Fruit fly (Drosophila melanogaster) whole organism, embryonic: ENCODE results near the gene CG10274.

Experiments
- Atf-2 ChIP-seq: fragments of 200-800 bp; sonication (Bioruptor generic); optimal IDR thresholded peaks from 2 replicates; lab custom pipeline; 2016; ENCODE audit warnings: missing biosample characterization, missing genetic modification characterization
- CG10209 ChIP-seq: fragments of 200-800 bp; sonication (Bioruptor generic); optimal IDR thresholded peaks from 3 replicates; lab custom pipeline; 2017; ENCODE audit warnings: missing biosample characterization, mild to moderate bottlenecking, missing genetic modification characterization, missing genetic modification reagents
- CG10267 ChIP-seq: fragments of 200-800 bp; sonication (Bioruptor generic); optimal IDR thresholded peaks from 2 replicates; lab custom pipeline; 2018; ENCODE audit warnings: missing biosample characterization, mild to moderate bottlenecking, missing genetic modification characterization, moderate library complexity
- CG10979 ChIP-seq: fragments of 200-800 bp; sonication (Bioruptor generic); optimal IDR thresholded peaks from 2 replicates; lab custom pipeline; 2018; ENCODE audit warnings: missing biosample characterization, mild to moderate bottlenecking, missing genetic modification characterization, moderate library complexity
- CG12104 ChIP-seq: fragments of 200-800 bp; sonication (Bioruptor generic); optimal IDR thresholded peaks from 3 replicates; lab custom pipeline; 2016; ENCODE audit warnings: missing biosample characterization, missing genetic modification characterization
- CG12299 ChIP-seq: fragments of 200-800 bp; sonication (Bioruptor generic); optimal IDR thresholded peaks from 2 replicates; lab custom pipeline; 2018; ENCODE audit warnings: missing biosample characterization, mild to moderate bottlenecking, missing genetic modification characterization
- CG14014 ChIP-seq: fragments of 200-800 bp; sonication (Bioruptor generic); IDR thresholded peaks from 2 replicates; pipeline ENCODE4 v1.3.6; 2022; ENCODE audit warnings: missing biosample characterization, missing genetic modification characterization
- CG14050 ChIP-seq: fragments of 200-800 bp; sonication (Bioruptor generic); IDR thresholded peaks from 3 replicates; pipeline ENCODE4 v1.3.6; 2022; ENCODE audit warnings: missing biosample characterization, missing genetic modification characterization
- CG15514 ChIP-seq: fragments of 200-800 bp; sonication (Bioruptor generic); optimal IDR thresholded peaks from 3 replicates; lab custom pipeline; 2017; ENCODE audit warnings: missing biosample characterization, missing genetic modification characterization, mild to moderate bottlenecking, moderate library complexity, missing genetic modification reagents
- CG1602 ChIP-seq: fragments of 200-800 bp; sonication (Bioruptor generic); optimal IDR thresholded peaks from 3 replicates; lab custom pipeline; 2016; ENCODE audit warnings: missing biosample characterization, missing genetic modification characterization
- CG1647 ChIP-seq: fragments of 200-800 bp; sonication (Bioruptor generic); optimal IDR thresholded peaks from 3 replicates; lab custom pipeline; 2016; ENCODE audit warnings: missing biosample characterization, missing genetic modification characterization
- CG17359 ChIP-seq: fragments of 200-800 bp; sonication (Bioruptor generic); optimal IDR thresholded peaks from 3 replicates; lab custom pipeline; 2018; ENCODE audit warnings: missing biosample characterization, mild to moderate bottlenecking, missing genetic modification characterization, moderate library complexity
- CG17612 ChIP-seq: fragments of 200-800 bp; sonication (Bioruptor generic); IDR thresholded peaks from 2 replicates; pipeline ENCODE4 v1.3.6; 2022; ENCODE audit warnings: missing biosample characterization, missing genetic modification characterization
- CG18011 ChIP-seq: fragments of 200-800 bp; sonication (Bioruptor generic); optimal IDR thresholded peaks from 2 replicates; lab custom pipeline; 2017; ENCODE audit warnings: missing biosample characterization, missing genetic modification characterization, mild to moderate bottlenecking, moderate library complexity, missing genotype
- CG18619 ChIP-seq: fragments of 200-800 bp; sonication (Bioruptor generic); optimal IDR thresholded peaks from 3 replicates; lab custom pipeline; 2017; ENCODE audit warnings: missing biosample characterization, mild to moderate bottlenecking, missing genetic modification characterization
- CG32532 ChIP-seq: fragments of 200-800 bp; sonication (Bioruptor generic); IDR thresholded peaks from 2 replicates; pipeline ENCODE4 v1.3.6; 2022; ENCODE audit warnings: missing biosample characterization, missing genetic modification characterization
- CG43689 ChIP-seq: fragments of 200-800 bp; sonication (Bioruptor generic); IDR thresholded peaks from 2 replicates; pipeline ENCODE4 v1.3.6; 2022; ENCODE audit warnings: missing biosample characterization, missing genetic modification characterization
- CG4424 ChIP-seq: fragments of 200-800 bp; sonication (Bioruptor generic); optimal IDR thresholded peaks from 3 replicates; lab custom pipeline; 2016; ENCODE audit warnings: missing biosample characterization, missing genetic modification characterization
- CG4707 ChIP-seq: fragments of 200-800 bp; sonication (Bioruptor generic); optimal IDR thresholded peaks from 2 replicates; lab custom pipeline; 2018; ENCODE audit warnings: missing biosample characterization, mild to moderate bottlenecking, missing genetic modification characterization, moderate library complexity
- CG6813 ChIP-seq: fragments of 200-800 bp; sonication (Bioruptor generic); optimal IDR thresholded peaks from 2 replicates; lab custom pipeline; 2017; ENCODE audit warnings: missing biosample characterization, missing genetic modification characterization, mild to moderate bottlenecking, moderate library complexity, missing genetic modification reagents
- CG8359 ChIP-seq: fragments of 200-800 bp; sonication (Bioruptor generic); optimal IDR thresholded peaks from 2 replicates; lab custom pipeline; 2017; ENCODE audit warnings: missing biosample characterization, mild to moderate bottlenecking, missing genetic modification characterization, borderline replicate concordance
- CoRest ChIP-seq: fragments of 200-800 bp; sonication (Bioruptor generic); optimal IDR thresholded peaks from 3 replicates; lab custom pipeline; 2018; ENCODE audit warnings: missing biosample characterization, mild to moderate bottlenecking, missing genetic modification characterization, moderate library complexity
- ERR ChIP-seq: fragments of 200-800 bp; sonication (Bioruptor generic); optimal IDR thresholded peaks from 2 replicates; lab custom pipeline; 2016; ENCODE audit warnings: missing biosample characterization, missing genetic modification characterization
- HmgD ChIP-seq: fragments of 200-800 bp; sonication (Bioruptor generic); optimal IDR thresholded peaks from 3 replicates; lab custom pipeline; 2016; ENCODE audit warnings: missing biosample characterization, missing genetic modification characterization
- Hr51 ChIP-seq, 2 experiments: fragments of 200-800 bp; sonication (Bioruptor generic); optimal IDR thresholded peaks; 2 replicates in 1 of 2; 3 replicates in 1 of 2; lab custom pipeline; 2016 to 2018; ENCODE audit warnings: missing biosample characterization in 2 of 2, missing genetic modification characterization in 2 of 2, mild to moderate bottlenecking in 1 of 2, moderate library complexity in 1 of 2
- Lpt ChIP-seq: fragments of >200 bp; optimal IDR thresholded peaks from 2 replicates; lab custom pipeline; 2018; ENCODE audit warnings: missing biosample characterization, missing genetic modification characterization
- NC2β ChIP-seq: fragments of 200-800 bp; sonication (Bioruptor generic); optimal IDR thresholded peaks from 2 replicates; lab custom pipeline; 2016; ENCODE audit warnings: missing biosample characterization, missing genetic modification characterization
- NK7.1 ChIP-seq: fragments of 200-800 bp; sonication (Bioruptor generic); optimal IDR thresholded peaks from 3 replicates; lab custom pipeline; 2016; ENCODE audit warnings: missing biosample characterization, missing genetic modification characterization
- ab ChIP-seq: fragments of 200-800 bp; sonication (Bioruptor generic); optimal IDR thresholded peaks from 2 replicates; lab custom pipeline; 2016; ENCODE audit warnings: missing biosample characterization, missing genetic modification characterization
- abd-A ChIP-seq: fragments of 200-800 bp; sonication (Bioruptor generic); optimal IDR thresholded peaks from 3 replicates; lab custom pipeline; 2019; ENCODE audit warnings: missing biosample characterization, mild to moderate bottlenecking, missing genetic modification characterization, moderate library complexity
- ap ChIP-seq: fragments of 200-800 bp; sonication (Bioruptor generic); IDR thresholded peaks from 2 replicates; pipeline ENCODE4 v1.3.6; 2022; ENCODE audit warnings: missing biosample characterization, missing genetic modification characterization
- br ChIP-seq: fragments of >200 bp; optimal IDR thresholded peaks from 2 replicates; lab custom pipeline; 2017
- bsh ChIP-seq, 2 experiments: fragments of 200-800 bp; sonication (Bioruptor generic); optimal IDR thresholded peaks; 2 replicates each; lab custom pipeline; 2017 to 2018; ENCODE audit warnings: mild to moderate bottlenecking in 2 of 2, missing biosample characterization in 2 of 2, missing genetic modification characterization in 2 of 2, moderate library complexity in 1 of 2
- caup ChIP-seq: fragments of 200-800 bp; sonication (Bioruptor generic); optimal IDR thresholded peaks from 3 replicates; lab custom pipeline; 2017; ENCODE audit warnings: missing biosample characterization, mild to moderate bottlenecking, missing genetic modification characterization, moderate library complexity; ENCODE audit not compliant: severe bottlenecking
- crc ChIP-seq: fragments of 200-800 bp; sonication (Bioruptor generic); optimal IDR thresholded peaks from 2 replicates; lab custom pipeline; 2016; ENCODE audit warnings: missing biosample characterization, missing genetic modification characterization
- dpn ChIP-seq, 2 experiments: fragments of 200-800 bp; sonication (Bioruptor generic); optimal IDR thresholded peaks; 3 replicates each; lab custom pipeline; 2016; ENCODE audit warnings: missing biosample characterization in 2 of 2, missing genetic modification characterization in 2 of 2
- gfzf ChIP-seq: fragments of 200-800 bp; sonication (Bioruptor generic); optimal IDR thresholded peaks from 2 replicates; lab custom pipeline; 2016; ENCODE audit warnings: missing biosample characterization, mild to moderate bottlenecking, missing genetic modification characterization, moderate library complexity
- ham ChIP-seq: fragments of 200-800 bp; sonication (Bioruptor generic); IDR thresholded peaks from 2 replicates; pipeline ENCODE4 v1.3.6; 2022; ENCODE audit warnings: missing biosample characterization, missing genetic modification characterization
- hth ChIP-seq: fragments of >200 bp; optimal IDR thresholded peaks from 2 replicates; lab custom pipeline; 2017; ENCODE audit warnings: inconsistent platforms
- kay ChIP-seq: fragments of 200-800 bp; sonication (Bioruptor generic); optimal IDR thresholded peaks from 2 replicates; lab custom pipeline; 2016; ENCODE audit warnings: missing biosample characterization, missing genetic modification characterization
- nmo ChIP-seq: fragments of 200-800 bp; sonication (Bioruptor generic); optimal IDR thresholded peaks from 2 replicates; lab custom pipeline; 2018; ENCODE audit warnings: missing biosample characterization, mild to moderate bottlenecking, missing genetic modification characterization, moderate library complexity
- peb ChIP-seq: fragments of 200-800 bp; sonication (Bioruptor generic); IDR thresholded peaks from 2 replicates; pipeline ENCODE4 v1.3.6; 2022; ENCODE audit warnings: missing biosample characterization, missing genetic modification characterization
- rib ChIP-seq: fragments of 200-800 bp; sonication (Bioruptor generic); IDR thresholded peaks from 2 replicates; pipeline ENCODE4 v1.3.6; 2022; ENCODE audit warnings: missing biosample characterization, missing genetic modification characterization
- ro ChIP-seq: fragments of 200-800 bp; sonication (Bioruptor generic); IDR thresholded peaks from 2 replicates; pipeline ENCODE4 v1.3.6; 2022; ENCODE audit warnings: missing biosample characterization, missing genetic modification characterization
- run ChIP-seq: fragments of 200-800 bp; sonication (Bioruptor generic); optimal IDR thresholded peaks from 3 replicates; lab custom pipeline; 2018; ENCODE audit warnings: missing biosample characterization, mild to moderate bottlenecking, missing genetic modification characterization
- schlank ChIP-seq: fragments of 200-800 bp; sonication (Bioruptor generic); optimal IDR thresholded peaks from 2 replicates; lab custom pipeline; 2018; ENCODE audit warnings: missing biosample characterization, mild to moderate bottlenecking, missing genetic modification characterization
- slp2 ChIP-seq: fragments of 200-800 bp; sonication (Bioruptor generic); optimal IDR thresholded peaks from 2 replicates; lab custom pipeline; 2016; ENCODE audit warnings: missing biosample characterization, missing genetic modification characterization
- sna ChIP-seq: fragments of 200-800 bp; sonication (Bioruptor generic); IDR thresholded peaks from 2 replicates; pipeline ENCODE4 v1.3.6; 2022; ENCODE audit warnings: missing biosample characterization, missing genetic modification characterization; ENCODE audit not compliant: partially characterized antibody
- stwl ChIP-seq: fragments of 200-800 bp; sonication (Bioruptor generic); optimal IDR thresholded peaks from 3 replicates; lab custom pipeline; 2018; ENCODE audit warnings: missing biosample characterization, mild to moderate bottlenecking, missing genetic modification characterization, moderate library complexity
- tin ChIP-seq: fragments of 200-800 bp; sonication (Bioruptor generic); optimal IDR thresholded peaks from 3 replicates; lab custom pipeline; 2016; ENCODE audit warnings: missing biosample characterization, missing genetic modification characterization
- yki ChIP-seq: fragments of >200 bp; optimal IDR thresholded peaks from 3 replicates; lab custom pipeline; 2018

Gene CG10274

dm6 chr3L:6181776-6182175 is at the start of gene CG10274 (continued):
- TF ChIP-seq CG18619 (GFP tag; lab: Kevin White, UChicago) (peak; percentile 77), CoRest (tag; lab: Kevin White, UChicago) (peak; percentile 90), CG18011 (GFP tag; lab: Kevin White, UChicago) (peak; percentile 59), CG8359 (GFP tag; lab: Kevin White, UChicago) (no peak), CG12104 (GFP tag; lab: Kevin White, UChicago) (peak; percentile 51), Hr51 (GFP tag; optimal IDR thresholded peaks at IDR 0.05; lab: Kevin White, UChicago) (peak in 1 of 2 experiments; percentile 50), abd-A (tag; lab: Kevin White, UChicago) (no peak), CG10267 (tag; lab: Kevin White, UChicago) (peak; percentile 98), sna (GFP tag; lab: Robert Waterston, UW) (no peak), CG4424 (GFP tag; lab: Kevin White, UChicago) (peak; percentile 85), tin (peak; percentile 79), nmo (GFP tag; lab: Kevin White, UChicago) (peak; percentile 91), slp2 (peak; percentile 61), HmgD (GFP tag; lab: Kevin White, UChicago) (peak; percentile 6), rib (GFP tag; lab: Robert Waterston, UW) (0 out of 2 replicates have a peak, but pooled peaks have one; percentile 31), kay (peak; percentile 67), ham (GFP tag; lab: Robert Waterston, UW) (no peak), ro (peak; percentile 48; the same call in 1 of the 2 replicates), CG15514 (GFP tag; lab: Kevin White, UChicago) (no peak), run (no peak), Lpt (GFP tag; lab: Kevin White, UChicago) (no peak), schlank (tag; lab: Kevin White, UChicago) (no peak), bsh (GFP tag; optimal IDR thresholded peaks at IDR 0.05; lab: Kevin White, UChicago) (peak in 1 of 2 experiments; percentile 68), CG1647 (peak; percentile 67), gfzf (peak; percentile 52), CG14014 (GFP tag; lab: Robert Waterston, UW) (peak; percentile 76), hth (lab: Kevin White, UChicago) (no peak), NC2β (GFP tag; lab: Kevin White, UChicago) (peak; percentile 23), yki (lab: Kevin White, UChicago) (no peak), caup (no peak), CG1602 (peak; percentile 71), ab (GFP tag; lab: Kevin White, UChicago) (peak; percentile 48), stwl (peak; percentile 90), CG4707 (no peak), NK7.1 (no peak), CG14050 (peak; percentile 34; the same call in 1 of the 3 replicates), CG12299 (peak; percentile 19), CG17612 (GFP tag; lab: Robert Waterston, UW) (no peak), CG17359 (tag; lab: Kevin White, UChicago) (no peak), peb (GFP tag; lab: Robert Waterston, UW) (peak; percentile 48; the same call in 1 of the 2 replicates), CG10979 (tag; lab: Kevin White, UChicago) (peak; percentile 74), crc (GFP tag; lab: Kevin White, UChicago) (peak; percentile 44), CG6813 (GFP tag; lab: Kevin White, UChicago) (no peak), Atf-2 (peak; percentile 68), dpn (GFP tag; optimal IDR thresholded peaks at IDR 0.05; lab: Kevin White, UChicago) (peak; percentile 72 to 81), br (lab: Kevin White, UChicago) (no peak), CG43689 (no peak), ap (no peak), CG32532 (peak; percentile 66), ERR (GFP tag; lab: Kevin White, UChicago) (no peak), CG10209 (GFP tag; lab: Kevin White, UChicago) (peak; percentile 76)
